Fruit fly (Drosophila melanogaster) whole organism: Measurements from ENCODE around the gene Toll-9.

Experiments used
- EcR ChIP-seq, 2 experiments: fragments of >200 bp; optimal IDR thresholded peaks; 2 replicates each; lab custom pipeline; 2017; ENCODE audit warnings: missing biosample characterization in 2 of 2, missing genetic modification characterization in 2 of 2, missing genetic modification reagents in 2 of 2
- pan ChIP-seq: fragments of >200 bp; optimal IDR thresholded peaks from 2 replicates; lab custom pipeline; 2017
- psq ChIP-seq: fragments of >200 bp; optimal IDR thresholded peaks from 2 replicates; lab custom pipeline; 2017

DNA sequence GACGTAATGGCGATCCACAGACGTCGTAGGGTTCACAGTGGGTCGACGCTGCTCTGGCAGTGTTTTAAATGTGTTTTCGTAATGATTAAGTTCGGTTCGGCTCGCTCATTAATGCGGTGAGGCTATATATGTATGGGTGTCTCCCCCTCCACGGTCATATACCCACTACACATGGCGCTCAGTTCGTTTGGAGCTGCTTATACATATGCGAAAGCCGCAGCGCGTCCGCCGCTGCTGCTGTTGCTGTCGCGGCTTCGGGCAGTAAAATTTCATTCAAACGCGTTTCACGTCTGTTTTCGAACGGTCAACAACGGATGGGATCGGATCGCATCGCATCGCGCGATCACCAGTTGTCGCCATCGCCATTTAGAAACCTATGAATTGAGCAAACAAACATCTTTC lies 19.4 kb upstream of the Toll-9 start:
- TF ChIP-seq EcR (GFP tag; optimal IDR thresholded peaks at IDR 0.05; lab: Kevin White, UChicago) (no peak), psq (lab: Kevin White, UChicago) (no peak), pan (lab: Kevin White, UChicago) (no peak)
